Worm (Caenorhabditis elegans) whole organism, midembryonic: ENCODE data around the gene faah-6.

Source experiments
- cog-1 ChIP-seq: sonication (generic microtip); optimal IDR thresholded peaks from 2 replicates; lab custom pipeline; 2016; ENCODE audit warnings: missing genetic modification characterization, missing compliant biosample characterization
- flt-1 ChIP-seq: fragments of 200-800 bp; sonication (Bioruptor generic); IDR thresholded peaks from 2 replicates; pipeline ENCODE4 v1.3.6; 2022; ENCODE audit warnings: missing genetic modification characterization, missing compliant biosample characterization
- tab-1 ChIP-seq: fragments of 200-800 bp; sonication (Bioruptor generic); IDR thresholded peaks from 2 replicates; pipeline ENCODE4 v1.3.6; 2022; ENCODE audit warnings: missing genetic modification characterization, missing compliant biosample characterization
- ztf-29 ChIP-seq: fragments of 200-800 bp; sonication (Bioruptor generic); IDR thresholded peaks from 2 replicates; pipeline ENCODE4 v1.3.6; 2022; ENCODE audit warnings: missing genetic modification reagents, missing genetic modification characterization, missing compliant biosample characterization

- no peak for TF ChIP-seq ztf-29 (GFP tag; lab: Robert Waterston, UW)
- no peak for TF ChIP-seq flt-1 (GFP tag; lab: Robert Waterston, UW)
- no peak for TF ChIP-seq cog-1
- TF ChIP-seq tab-1 (GFP tag; lab: Robert Waterston, UW): no peak
Observed at ce11 chrIII:11680514-11680913, 30.3 kb downstream of the faah-6 start.
